Worm (Caenorhabditis elegans): Measurements from ENCODE around the gene C38C3.6.

C38C3.6 gene

ce11 chrV:1454762-1455161, 36.6 kb downstream of the C38C3.6 start, which contains the start of gene chil-14:
Gene chil-14, plus strand, starts transcription at chrV:1455062.
- no peak for TF ChIP-seq hlh-4 (tag; optimal IDR thresholded peaks at IDR 0.05)
- TF ChIP-seq lin-15B (tag; optimal IDR thresholded peaks at IDR 0.05), result no peak
- TF ChIP-seq F16B12.6 (tag; optimal IDR thresholded peaks at IDR 0.05), result no peak
- TF ChIP-seq nhr-71 (tag; optimal IDR thresholded peaks at IDR 0.05), result no peak
- no peak for TF ChIP-seq tlp-1 (tag; optimal IDR thresholded peaks at IDR 0.05)
- no peak for TF ChIP-seq nhr-84 (tag; optimal IDR thresholded peaks at IDR 0.05)
- TF ChIP-seq Y116A8C.19 (tag; optimal IDR thresholded peaks at IDR 0.05; ENCODE audit: borderline replicate concordance), result no peak
- TF ChIP-seq zip-4 (GFP tag; optimal IDR thresholded peaks at IDR 0.05), result no peak
- no peak for TF ChIP-seq snpc-4 (tag; optimal IDR thresholded peaks at IDR 0.05)
- TF ChIP-seq swsn-7 (tag; optimal IDR thresholded peaks at IDR 0.05), result no peak
- no peak for TF ChIP-seq fkh-10 (GFP tag; optimal IDR thresholded peaks at IDR 0.05)
- TF ChIP-seq nhr-90 (tag; optimal IDR thresholded peaks at IDR 0.05; ENCODE audit: poor library complexity), result no peak
- TF ChIP-seq pag-3 (tag; optimal IDR thresholded peaks at IDR 0.05; ENCODE audit: borderline replicate concordance, insufficient read depth), result no peak
- TF ChIP-seq elt-2 (tag; optimal IDR thresholded peaks at IDR 0.05), result no peak
- no peak for TF ChIP-seq mdl-1 (tag; optimal IDR thresholded peaks at IDR 0.05)
- TF ChIP-seq aha-1 (tag; optimal IDR thresholded peaks at IDR 0.05), result no peak
- no peak for TF ChIP-seq ceh-88 (GFP tag; IDR thresholded peaks at IDR 0.05)
- TF ChIP-seq nhr-12 (tag; optimal IDR thresholded peaks at IDR 0.05), result no peak
- no peak for TF ChIP-seq nhr-28 (tag; optimal IDR thresholded peaks at IDR 0.05)

ce11 chrV:1451334-1451733, 40.1 kb downstream of the C38C3.6 start, which contains the start of gene srj-23:
Gene srj-23, plus strand, starts transcription at chrV:1451634.
- TF ChIP-seq nhr-47 (tag; optimal IDR thresholded peaks at IDR 0.05) (no peak), mab-9 (GFP tag; IDR thresholded peaks at IDR 0.05) (0 out of 2 replicates have a peak, but pooled peaks have one; percentile 16), skn-1 (tag; optimal IDR thresholded peaks at IDR 0.05) (no peak), zag-1 (tag; optimal IDR thresholded peaks at IDR 0.05) (no peak)

ce11 chrV:1450160-1450559, 41.2 kb downstream of the C38C3.6 start, which contains the start of gene cnc-2:
Gene cnc-2, minus strand, starts transcription at chrV:1450183.
- TF ChIP-seq tlp-1 (tag; optimal IDR thresholded peaks at IDR 0.05) (no peak), blmp-1 (tag; optimal IDR thresholded peaks at IDR 0.05) (peak; percentile 9), egl-13 (tag; optimal IDR thresholded peaks at IDR 0.05) (no peak), isw-1 (GFP tag; IDR thresholded peaks at IDR 0.05) (no peak), alr-1 (tag; optimal IDR thresholded peaks at IDR 0.05; ENCODE audit: borderline replicate concordance) (no peak), unc-30 (tag; optimal IDR thresholded peaks at IDR 0.05) (no peak), mep-1 (tag; optimal IDR thresholded peaks at IDR 0.05) (no peak), rnt-1 (tag; optimal IDR thresholded peaks at IDR 0.05) (no peak), unc-98 (GFP tag; IDR thresholded peaks at IDR 0.05) (no peak), nhr-85 (tag) (peak; percentile 70)

- peak; percentile 50 for TF ChIP-seq nhr-85 (tag)
- TF ChIP-seq ztf-4 (tag; optimal IDR thresholded peaks at IDR 0.05), result peak; percentile 46
- no peak for TF ChIP-seq ceh-82 (tag; optimal IDR thresholded peaks at IDR 0.05)
- no peak for TF ChIP-seq sox-4 (tag; optimal IDR thresholded peaks at IDR 0.05)
- no peak for TF ChIP-seq grh-1 (GFP tag; IDR thresholded peaks at IDR 0.05)
- TF ChIP-seq unc-98 (GFP tag; IDR thresholded peaks at IDR 0.05), result no peak
- no peak for TF ChIP-seq aly-2 (tag; optimal IDR thresholded peaks at IDR 0.05)
- TF ChIP-seq mef-2 (tag; optimal IDR thresholded peaks at IDR 0.05), result no peak
- TF ChIP-seq ztf-11 (tag; optimal IDR thresholded peaks at IDR 0.05), result no peak
- TF ChIP-seq unc-62 (GFP tag; optimal IDR thresholded peaks at IDR 0.05), result no peak
- TF ChIP-seq zag-1 (tag; optimal IDR thresholded peaks at IDR 0.05), result no peak
- TF ChIP-seq rnt-1 (tag; optimal IDR thresholded peaks at IDR 0.05), result no peak
- no peak for TF ChIP-seq lir-3 (tag; optimal IDR thresholded peaks at IDR 0.05; ENCODE audit: poor library complexity)
- TF ChIP-seq elt-3 (tag; optimal IDR thresholded peaks at IDR 0.05), result peak in 1 of 6 experiments; percentile 16
- no peak for TF ChIP-seq Y116A8C.19 (tag; optimal IDR thresholded peaks at IDR 0.05; ENCODE audit: borderline replicate concordance)
- no peak for TF ChIP-seq nhr-11 (tag; optimal IDR thresholded peaks at IDR 0.05)
- no peak for TF ChIP-seq nhr-237 (tag; optimal IDR thresholded peaks at IDR 0.05)
- TF ChIP-seq dsc-1 (tag; optimal IDR thresholded peaks at IDR 0.05), result no peak
- TF ChIP-seq alr-1 (tag; optimal IDR thresholded peaks at IDR 0.05; ENCODE audit: borderline replicate concordance), result no peak
- TF ChIP-seq lin-14 (GFP tag; optimal IDR thresholded peaks at IDR 0.05), result no peak
- TF ChIP-seq blmp-1 (tag; optimal IDR thresholded peaks at IDR 0.05), result peak; percentile 65
- no peak for TF ChIP-seq zip-4 (GFP tag; optimal IDR thresholded peaks at IDR 0.05)
- TF ChIP-seq C04F5.9 (tag; optimal IDR thresholded peaks at IDR 0.05), result no peak
- TF ChIP-seq hlh-4 (tag; optimal IDR thresholded peaks at IDR 0.05), result no peak
- no peak for TF ChIP-seq nhr-28 (tag; optimal IDR thresholded peaks at IDR 0.05)
These were observed 43.7 kb downstream of the C38C3.6 start, which contains the start of gene cnc-3 for ce11 chrV:1447724-1448123. Gene cnc-3, plus strand, starts transcription at chrV:1448004.

Measured in whole organism, L1 larva.